Worm (Caenorhabditis elegans) whole organism, L3 larva: ENCODE results near the gene H40L08.7.

Experiments
- ama-1 ChIP-seq: fragments of 150-350 bp; optimal IDR thresholded peaks from 2 replicates; lab custom pipeline; 2018
- elt-3 ChIP-seq, 3 experiments: fragments of 150-350 bp in 1 of 3; sonication (generic microtip) in 2 of 3; optimal IDR thresholded peaks; 2 replicates in 2 of 3; 4 replicates in 1 of 3; lab custom pipeline; 2014 to 2017; ENCODE audit warnings: missing biosample characterization in 3 of 3, missing genetic modification characterization in 3 of 3
- nhr-237 ChIP-seq: fragments of 150-350 bp; optimal IDR thresholded peaks from 2 replicates; lab custom pipeline; 2014; ENCODE audit warnings: missing biosample characterization, missing genetic modification characterization
- nhr-76 ChIP-seq: fragments of 150-350 bp; sonication (generic microtip); optimal IDR thresholded peaks from 5 replicates; lab custom pipeline; 2014; ENCODE audit warnings: missing biosample characterization, missing genetic modification characterization
- nhr-77 ChIP-seq: fragments of 150-350 bp; optimal IDR thresholded peaks from 2 replicates; lab custom pipeline; 2014; ENCODE audit warnings: missing biosample characterization, missing genetic modification characterization
- unc-62 ChIP-seq: fragments of 150-350 bp; sonication (generic microtip); optimal IDR thresholded peaks from 4 replicates; lab custom pipeline; 2014; ENCODE audit warnings: missing biosample characterization, missing genetic modification reagents, missing genetic modification characterization
- ztf-11 ChIP-seq: fragments of 150-350 bp; optimal IDR thresholded peaks from 2 replicates; lab custom pipeline; 2014; ENCODE audit warnings: missing biosample characterization, missing genetic modification characterization

- TF ChIP-seq elt-3 (tag; optimal IDR thresholded peaks at IDR 0.05; lab: Kevin White, UChicago) (no peak), ztf-11 (tag; lab: Kevin White, UChicago) (no peak), nhr-76 (tag; lab: Kevin White, UChicago) (no peak), ama-1 (lab: Kevin White, UChicago) (no peak), unc-62 (GFP tag; lab: Kevin White, UChicago) (no peak), nhr-237 (tag; lab: Kevin White, UChicago) (no peak), nhr-77 (tag; lab: Kevin White, UChicago) (no peak)
These were observed 10.2 kb upstream of the H40L08.7 start for ce11 chrX:15087752-15088151.
